Worm (Caenorhabditis elegans) whole organism, late embryonic: ENCODE results near the gene C44F1.1.
"Not testable (repeated sequence)": the region's sequence is repeated elsewhere in the genome, so short reads cannot be mapped to it uniquely, and the experiment has no call there.

Source experiments
- T23F11.4 ChIP-seq: fragments of 200-800 bp; sonication (Bioruptor generic); optimal IDR thresholded peaks from 2 replicates; lab custom pipeline; 2018; ENCODE audit warnings: mild to moderate bottlenecking, missing genetic modification characterization, missing compliant biosample characterization
- Y22D7AL.16 ChIP-seq: sonication (generic microtip); optimal IDR thresholded peaks from 2 replicates; lab custom pipeline; 2016; ENCODE audit warnings: missing genetic modification characterization, missing compliant biosample characterization
- ceh-14 ChIP-seq: sonication (generic microtip); optimal IDR thresholded peaks from 2 replicates; lab custom pipeline; 2016; ENCODE audit warnings: missing genotype, missing genetic modification characterization, missing compliant biosample characterization
- ceh-2 ChIP-seq: sonication (generic microtip); optimal IDR thresholded peaks from 2 replicates; lab custom pipeline; 2016; ENCODE audit warnings: missing genotype, missing genetic modification characterization, missing compliant biosample characterization
- ceh-30 ChIP-seq: fragments of 150-350 bp; optimal IDR thresholded peaks from 2 replicates; lab custom pipeline; 2014; ENCODE audit warnings: missing biosample characterization, missing genetic modification characterization
- ceh-45 ChIP-seq: fragments of 200-800 bp; sonication (Bioruptor generic); IDR thresholded peaks from 2 replicates; pipeline ENCODE4 v1.3.6; 2022; ENCODE audit warnings: missing genetic modification reagents, missing genetic modification characterization, missing compliant biosample characterization
- ceh-48 ChIP-seq: sonication (generic microtip); optimal IDR thresholded peaks from 2 replicates; lab custom pipeline; 2016; ENCODE audit warnings: missing genetic modification characterization, inconsistent platforms, missing compliant biosample characterization
- ceh-6 ChIP-seq: fragments of 200-800 bp; sonication (Bioruptor generic); optimal IDR thresholded peaks from 2 replicates; lab custom pipeline; 2018; ENCODE audit warnings: mild to moderate bottlenecking, missing genetic modification characterization, missing compliant biosample characterization
- dve-1 ChIP-seq: sonication (generic microtip); optimal IDR thresholded peaks from 2 replicates; lab custom pipeline; 2017; ENCODE audit warnings: antibody characterized with exemption, mild to moderate bottlenecking, missing genetic modification characterization, missing compliant biosample characterization
- elt-2 ChIP-seq: sonication (generic microtip); optimal IDR thresholded peaks from 2 replicates; lab custom pipeline; 2016; ENCODE audit warnings: missing genetic modification reagents, missing genetic modification characterization, missing compliant biosample characterization
- eyg-1 ChIP-seq: sonication (generic microtip); optimal IDR thresholded peaks from 2 replicates; lab custom pipeline; 2016; ENCODE audit warnings: missing genotype, missing genetic modification characterization, missing compliant biosample characterization
- fkh-6 ChIP-seq: sonication (generic microtip); optimal IDR thresholded peaks from 2 replicates; lab custom pipeline; 2016; ENCODE audit warnings: missing genetic modification characterization, missing compliant biosample characterization
- hlh-15 ChIP-seq: sonication (generic microtip); optimal IDR thresholded peaks from 2 replicates; lab custom pipeline; 2016; ENCODE audit warnings: missing genetic modification characterization, missing compliant biosample characterization
- hlh-30 ChIP-seq: sonication (generic microtip); optimal IDR thresholded peaks from 2 replicates; lab custom pipeline; 2017; ENCODE audit warnings: antibody characterized with exemption, missing genetic modification characterization, missing compliant biosample characterization; ENCODE audit not compliant: insufficient read depth
- hlh-6 ChIP-seq: sonication (generic microtip); optimal IDR thresholded peaks from 2 replicates; lab custom pipeline; 2016; ENCODE audit warnings: missing genotype, missing genetic modification characterization, missing compliant biosample characterization
- hlh-8 ChIP-seq: sonication (generic microtip); optimal IDR thresholded peaks from 2 replicates; lab custom pipeline; 2016; ENCODE audit warnings: missing genotype, missing genetic modification characterization, missing compliant biosample characterization
- lin-11 ChIP-seq: fragments of 200-800 bp; sonication (Bioruptor generic); optimal IDR thresholded peaks from 2 replicates; lab custom pipeline; 2018; ENCODE audit warnings: mild to moderate bottlenecking, missing genetic modification characterization, missing compliant biosample characterization
- mec-3 ChIP-seq: sonication (generic microtip); optimal IDR thresholded peaks from 2 replicates; lab custom pipeline; 2016; ENCODE audit warnings: borderline replicate concordance, missing genetic modification characterization, missing compliant biosample characterization
- nfya-1 ChIP-seq: sonication (generic microtip); optimal IDR thresholded peaks from 2 replicates; lab custom pipeline; 2017; ENCODE audit warnings: missing genetic modification characterization, mild to moderate bottlenecking, missing compliant biosample characterization, antibody characterized with exemption, moderate library complexity
- nhr-11 ChIP-seq: fragments of 150-350 bp; optimal IDR thresholded peaks from 2 replicates; lab custom pipeline; 2014; ENCODE audit warnings: missing biosample characterization, missing genetic modification characterization
- nhr-232 ChIP-seq: sonication (generic microtip); optimal IDR thresholded peaks from 2 replicates; lab custom pipeline; 2016; ENCODE audit warnings: missing genetic modification characterization, missing compliant biosample characterization
- pha-4 ChIP-seq: fragments of 150-350 bp; optimal IDR thresholded peaks from 2 replicates; lab custom pipeline; 2018; ENCODE audit warnings: missing biosample characterization, missing genetic modification reagents, missing genetic modification characterization
- ref-2 ChIP-seq: sonication (generic microtip); optimal IDR thresholded peaks from 2 replicates; lab custom pipeline; 2016; ENCODE audit warnings: missing genetic modification characterization, missing compliant biosample characterization
- rnt-1 ChIP-seq: sonication (generic microtip); optimal IDR thresholded peaks from 2 replicates; lab custom pipeline; 2016; ENCODE audit warnings: missing genetic modification characterization, missing compliant biosample characterization
- sox-2 ChIP-seq: fragments of 200-800 bp; sonication (Bioruptor generic); IDR thresholded peaks from 2 replicates; pipeline ENCODE4 v1.3.6; 2022; ENCODE audit warnings: missing genetic modification reagents, missing genetic modification characterization, missing compliant biosample characterization
- sox-4 ChIP-seq: sonication (generic microtip); optimal IDR thresholded peaks from 2 replicates; lab custom pipeline; 2017; ENCODE audit warnings: mild to moderate bottlenecking, missing genetic modification characterization, inconsistent platforms, missing compliant biosample characterization
- syd-9 ChIP-seq: sonication (generic microtip); optimal IDR thresholded peaks from 2 replicates; lab custom pipeline; 2016; ENCODE audit warnings: mild to moderate bottlenecking, missing genetic modification characterization, moderate library complexity, missing compliant biosample characterization
- unc-3 ChIP-seq, 2 experiments: fragments of 200-800 bp in 1 of 2; sonication (Bioruptor generic) in 1 of 2; sonication (generic microtip) in 1 of 2; conservative IDR thresholded peaks in 1 of 2; optimal IDR thresholded peaks in 1 of 2; 2 replicates each; pipeline versions ENCODE4 v1.3.6 to Lab custom; 2016 to 2022; ENCODE audit warnings: missing compliant biosample characterization in 2 of 2, missing genetic modification characterization in 2 of 2, missing genetic modification reagents in 1 of 2
- unc-42 ChIP-seq: sonication (generic microtip); optimal IDR thresholded peaks from 2 replicates; lab custom pipeline; 2016; ENCODE audit warnings: missing genotype, missing genetic modification characterization, missing compliant biosample characterization
- unc-86 ChIP-seq: sonication (generic microtip); optimal IDR thresholded peaks from 2 replicates; lab custom pipeline; 2016; ENCODE audit warnings: missing genetic modification characterization, missing compliant biosample characterization

The C44F1.1 gene

DNA sequence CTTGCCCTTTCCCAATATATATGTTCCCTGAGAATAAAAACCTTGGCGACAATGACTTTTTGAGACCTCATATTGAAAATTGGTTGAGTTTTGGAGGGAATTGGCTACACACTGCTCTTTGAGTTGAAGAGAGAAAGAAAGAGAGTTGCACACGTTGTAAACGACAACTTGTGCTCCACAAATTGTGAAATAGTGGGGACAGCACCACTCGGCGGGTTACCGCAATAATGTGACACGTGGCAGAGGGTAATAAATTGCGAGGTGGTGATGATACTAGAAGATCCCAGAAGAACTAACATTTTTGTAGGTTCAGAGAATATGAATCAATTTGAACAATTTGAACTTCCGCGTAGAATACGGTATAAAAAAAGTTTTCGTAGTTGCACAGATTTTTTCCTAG lies 16.5 kb upstream of the C44F1.1 start:
- TF ChIP-seq nfya-1 (no peak), rnt-1 (tag; lab: Kevin White, UChicago) (peak; percentile 34)

DNA sequence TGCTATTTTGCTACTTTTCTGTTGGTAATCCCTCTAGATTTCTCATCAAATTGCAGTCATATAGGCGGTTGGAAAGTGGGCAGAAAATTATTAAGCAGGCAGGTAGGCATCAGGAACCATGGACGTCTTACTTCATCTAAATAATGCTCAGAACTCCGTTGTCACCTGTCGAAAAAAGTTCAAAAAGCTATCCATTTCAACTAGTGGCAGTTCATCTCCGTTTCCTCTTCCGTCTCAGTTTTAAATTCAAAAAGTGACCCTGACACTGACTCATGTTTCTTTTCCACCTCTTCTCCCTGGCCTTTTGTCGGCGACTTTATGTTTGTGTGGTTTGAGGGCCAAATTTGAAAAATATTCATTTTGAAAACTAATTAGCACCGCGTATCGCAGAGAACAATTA lies 9.2 kb upstream of the C44F1.1 start:
- peak; percentile 4 for TF ChIP-seq ref-2 (tag; lab: Kevin White, UChicago)
- TF ChIP-seq unc-86 (tag; lab: Kevin White, UChicago), result no peak

DNA sequence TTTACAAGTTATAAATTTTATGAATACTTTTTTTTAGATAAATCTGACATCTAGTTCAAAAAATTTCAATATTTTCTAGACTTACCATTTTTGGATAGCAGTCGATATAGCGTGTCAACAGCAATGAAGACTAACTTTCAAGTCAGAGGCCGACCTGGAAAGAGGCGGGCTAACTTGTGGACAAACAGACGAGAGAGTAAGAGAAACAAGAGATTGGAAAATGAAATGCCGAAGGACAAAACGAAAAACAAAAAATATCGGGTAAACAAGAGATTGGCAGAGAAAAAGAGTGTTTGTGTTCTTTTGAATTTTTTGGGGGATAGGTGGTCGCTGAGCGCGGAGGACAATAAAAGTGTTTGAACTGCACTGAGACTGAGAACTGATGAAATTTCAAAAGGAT lies 7.8 kb upstream of the C44F1.1 start, which contains the start of gene lec-4:
Gene lec-4, minus strand, starts transcription at position 154 of the 400 bp plus-strand sequence.
- no peak for TF ChIP-seq Y22D7AL.16 (tag; lab: Kevin White, UChicago)

DNA sequence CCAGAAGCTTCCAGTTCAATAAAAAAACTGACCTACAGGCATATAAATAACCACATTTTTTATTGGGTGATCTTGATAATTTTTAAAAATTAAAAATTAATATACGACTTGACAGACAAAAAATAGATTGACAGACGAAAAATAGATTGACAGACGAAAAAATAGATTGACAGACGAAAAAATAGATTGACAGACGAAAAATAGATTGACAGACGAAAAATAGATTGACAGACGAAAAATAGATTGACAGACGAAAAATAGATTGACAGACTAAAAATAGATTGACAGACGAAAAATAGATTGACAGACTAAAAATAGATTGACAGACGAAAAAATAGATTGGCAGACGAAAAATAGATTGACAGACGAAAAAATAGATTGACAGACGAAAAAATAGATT lies 5.0 kb upstream of the C44F1.1 start:
- TF ChIP-seq unc-3 (GFP tag; conservative IDR thresholded peaks at IDR 0.05; lab: Robert Waterston, UW) (peak; percentile 87), ceh-45 (GFP tag; lab: Robert Waterston, UW) (peak; percentile 66), sox-2 (GFP tag; lab: Robert Waterston, UW) (peak; percentile 28; the same call in 1 of the 2 replicates)
- not testable (repeated sequence) for TF ChIP-seq unc-3 (tag; optimal IDR thresholded peaks at IDR 0.05; lab: Kevin White, UChicago)

DNA sequence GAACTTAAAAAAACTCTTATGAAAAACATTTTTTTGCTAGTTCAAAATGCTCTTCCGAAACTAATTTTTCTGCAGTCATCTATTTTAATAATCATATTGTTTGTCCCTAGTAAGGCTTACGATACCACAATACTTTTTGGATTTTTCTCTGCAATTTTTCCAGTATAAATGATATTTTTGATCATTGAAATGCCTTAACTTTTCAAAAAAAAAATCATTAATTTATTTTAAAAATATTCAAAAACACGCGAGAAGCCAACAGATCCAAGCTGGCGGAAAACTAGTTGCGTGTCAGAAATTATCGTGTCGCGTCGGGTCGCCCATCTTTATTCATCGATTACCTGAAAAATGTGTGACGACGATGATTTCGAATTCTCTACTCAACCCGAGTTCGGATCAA lies 2.8 kb upstream of the C44F1.1 start, which contains the start of gene gmeb-3:
Gene gmeb-3, plus strand, starts transcription at position 301 of the 400 bp plus-strand sequence.
- TF ChIP-seq unc-42 (tag; lab: Kevin White, UChicago) (no peak), pha-4 (tag; lab: Kevin White, UChicago) (no peak), mec-3 (tag; lab: Kevin White, UChicago) (no peak), ceh-14 (tag; lab: Kevin White, UChicago) (no peak), nhr-232 (no peak), ref-2 (tag; lab: Kevin White, UChicago) (no peak), eyg-1 (no peak), sox-4 (tag; lab: Kevin White, UChicago) (no peak), hlh-6 (no peak), elt-2 (tag; lab: Kevin White, UChicago) (no peak), fkh-6 (tag; lab: Kevin White, UChicago) (no peak), T23F11.4 (GFP tag; lab: Kevin White, UChicago) (no peak), hlh-30 (no peak), hlh-8 (no peak), ceh-6 (GFP tag; lab: Kevin White, UChicago) (no peak)
- TF ChIP-seq, all 69 proteins: peak for 0

DNA sequence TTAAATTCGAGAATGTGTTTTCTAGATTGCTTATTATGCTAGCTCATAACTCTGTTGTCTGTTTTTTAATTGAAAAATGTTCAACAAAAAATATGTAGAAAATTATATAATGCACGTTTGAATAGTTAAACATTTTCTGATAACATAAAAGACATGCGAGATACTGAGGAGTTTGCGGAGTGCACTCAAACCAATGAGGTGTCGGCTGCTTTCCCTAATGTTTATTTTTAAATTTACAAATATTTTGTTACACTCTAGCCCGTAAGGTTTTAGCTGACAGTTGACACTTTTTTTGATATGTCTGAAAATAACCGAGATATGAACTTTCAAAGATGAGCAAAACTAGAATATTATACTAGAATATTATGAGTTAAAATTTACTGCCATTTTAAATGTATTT lies 776 bp downstream of the C44F1.1 start:
- TF ChIP-seq ceh-30 (tag; lab: Kevin White, UChicago), result no peak
- no peak for TF ChIP-seq hlh-6
- TF ChIP-seq sox-4 (tag; lab: Kevin White, UChicago), result no peak

DNA sequence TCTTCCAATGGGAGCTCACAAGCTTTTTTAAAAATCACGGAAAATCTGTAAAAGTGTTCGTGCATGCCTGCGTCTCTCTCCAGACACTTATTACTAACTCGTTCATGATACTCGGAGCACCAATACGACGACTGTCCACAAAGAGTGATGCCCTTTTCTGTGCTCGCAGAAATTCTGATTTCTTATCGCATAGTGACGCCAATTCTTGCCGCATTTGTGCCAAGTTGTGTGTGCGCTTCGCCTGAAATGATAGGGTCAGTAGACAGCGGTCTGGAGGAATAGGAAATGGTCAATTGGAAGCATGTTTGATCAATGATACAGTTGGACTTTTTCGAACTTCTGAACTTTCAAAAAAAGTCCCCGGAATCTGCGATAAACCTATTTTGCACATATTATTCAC lies 1.3 kb downstream of the C44F1.1 start:
- no peak for TF ChIP-seq syd-9
- no peak for TF ChIP-seq ceh-48 (tag; lab: Kevin White, UChicago)
- peak; percentile 26 for TF ChIP-seq elt-2 (tag; lab: Kevin White, UChicago)

DNA sequence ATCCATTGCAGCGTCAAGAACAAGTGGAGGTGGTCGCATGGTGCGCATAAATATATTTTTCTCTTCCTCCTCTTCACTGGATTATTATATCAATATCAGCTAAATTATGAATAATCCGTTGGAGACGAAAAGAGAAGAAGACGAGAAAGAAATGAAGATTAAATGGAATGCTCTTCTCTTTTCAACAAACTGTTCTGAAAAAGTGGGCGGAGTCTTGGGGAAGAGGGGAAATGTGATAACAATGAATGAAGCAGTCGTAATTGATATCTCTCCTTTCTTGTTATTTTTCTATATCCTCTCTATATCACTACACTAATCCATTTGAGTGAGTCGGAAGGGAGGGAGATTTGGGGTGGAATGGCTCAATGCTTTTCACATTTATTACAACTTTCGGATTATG lies 6.0 kb downstream of the C44F1.1 start, which contains the start of gene arcp-1:
Gene arcp-1, minus strand, starts transcription at position 101 of the 400 bp plus-strand sequence.
- TF ChIP-seq sox-4 (tag; lab: Kevin White, UChicago) (no peak), dve-1 (tag; lab: Kevin White, UChicago) (no peak), fkh-6 (tag; lab: Kevin White, UChicago) (no peak), lin-11 (tag; lab: Kevin White, UChicago) (no peak), ceh-6 (GFP tag; lab: Kevin White, UChicago) (no peak), hlh-30 (no peak), hlh-15 (no peak), nhr-11 (no peak), ceh-45 (GFP tag; lab: Robert Waterston, UW) (no peak), ceh-2 (tag; lab: Kevin White, UChicago) (no peak)
